Fruit fly (Drosophila melanogaster) whole organism, pupa: ENCODE measurements around the gene nudE.
A peak's percentile ranks its signal among the peaks of the same experiment; 100 is the strongest.

Experiments
- CG10348 ChIP-seq: fragments of 200-800 bp; sonication (Bioruptor generic); IDR thresholded peaks from 2 replicates; pipeline ENCODE4 v1.3.6; 2022; ENCODE audit warnings: missing biosample characterization, missing genetic modification characterization
- CG12605 ChIP-seq: fragments of 200-800 bp; sonication (Bioruptor generic); IDR thresholded peaks from 2 replicates; pipeline ENCODE4 v1.3.6; 2022; ENCODE audit warnings: missing biosample characterization, missing genetic modification characterization
- CG13204 ChIP-seq: fragments of 200-800 bp; sonication (Bioruptor generic); optimal IDR thresholded peaks from 2 replicates; lab custom pipeline; 2018; ENCODE audit warnings: missing biosample characterization, mild to moderate bottlenecking, missing genetic modification characterization, moderate library complexity
- CG14655 ChIP-seq: fragments of 200-800 bp; sonication (Bioruptor generic); optimal IDR thresholded peaks from 3 replicates; lab custom pipeline; 2017; ENCODE audit warnings: mild to moderate bottlenecking, missing biosample characterization, missing genetic modification reagents, missing genetic modification characterization
- CG15710 ChIP-seq: fragments of 200-800 bp; sonication (Bioruptor generic); optimal IDR thresholded peaks from 2 replicates; lab custom pipeline; 2018; ENCODE audit warnings: missing biosample characterization, mild to moderate bottlenecking, missing genetic modification characterization, moderate library complexity
- CG17806 ChIP-seq: fragments of 200-800 bp; sonication (Bioruptor generic); optimal IDR thresholded peaks from 2 replicates; lab custom pipeline; 2018; ENCODE audit warnings: missing biosample characterization, mild to moderate bottlenecking, missing genetic modification characterization, moderate library complexity
- CG32121 ChIP-seq: fragments of 200-800 bp; sonication (Bioruptor generic); IDR thresholded peaks from 2 replicates; pipeline ENCODE4 v1.3.6; 2022; ENCODE audit warnings: missing biosample characterization, missing genetic modification characterization
- CG34367 ChIP-seq: fragments of 200-800 bp; sonication (Bioruptor generic); optimal IDR thresholded peaks from 2 replicates; lab custom pipeline; 2018; ENCODE audit warnings: missing biosample characterization, mild to moderate bottlenecking, missing genetic modification characterization
- CG4496 ChIP-seq: fragments of 200-800 bp; sonication (Bioruptor generic); IDR thresholded peaks from 3 replicates; pipeline ENCODE4 v1.3.6; 2022; ENCODE audit warnings: missing biosample characterization, missing genetic modification characterization
- CG8159 ChIP-seq: fragments of 200-800 bp; sonication (Bioruptor generic); optimal IDR thresholded peaks from 3 replicates; lab custom pipeline; 2018; ENCODE audit warnings: missing biosample characterization, mild to moderate bottlenecking, missing genetic modification characterization, moderate library complexity
- CG8301 ChIP-seq: fragments of 200-800 bp; sonication (Bioruptor generic); optimal IDR thresholded peaks from 2 replicates; lab custom pipeline; 2018; ENCODE audit warnings: missing biosample characterization, mild to moderate bottlenecking, missing genetic modification characterization
- CG9948 ChIP-seq: fragments of 200-800 bp; sonication (Bioruptor generic); optimal IDR thresholded peaks from 2 replicates; lab custom pipeline; 2018; ENCODE audit warnings: missing biosample characterization, mild to moderate bottlenecking, missing genetic modification characterization, moderate library complexity
- D1 ChIP-seq: fragments of 200-800 bp; sonication (Bioruptor generic); optimal IDR thresholded peaks from 2 replicates; lab custom pipeline; 2018; ENCODE audit warnings: missing biosample characterization, mild to moderate bottlenecking, missing genetic modification characterization, moderate library complexity
- EcR ChIP-seq: fragments of 200-800 bp; sonication (Bioruptor generic); optimal IDR thresholded peaks from 3 replicates; lab custom pipeline; 2019; ENCODE audit warnings: missing biosample characterization, missing genetic modification characterization, mild to moderate bottlenecking, moderate library complexity, missing genetic modification reagents
- Ets98B ChIP-seq: fragments of 200-800 bp; sonication (Bioruptor generic); IDR thresholded peaks from 2 replicates; pipeline ENCODE4 v1.3.6; 2022; ENCODE audit warnings: missing biosample characterization, missing genetic modification characterization
- Pif1A ChIP-seq: fragments of 200-800 bp; sonication (Bioruptor generic); optimal IDR thresholded peaks from 3 replicates; lab custom pipeline; 2016; ENCODE audit warnings: missing biosample characterization, missing genetic modification characterization
- Pif1B ChIP-seq: fragments of 200-800 bp; sonication (Bioruptor generic); optimal IDR thresholded peaks from 3 replicates; lab custom pipeline; 2016; ENCODE audit warnings: missing biosample characterization, missing genetic modification characterization
- Snoo ChIP-seq: fragments of 200-800 bp; sonication (Bioruptor generic); optimal IDR thresholded peaks from 3 replicates; lab custom pipeline; 2017; ENCODE audit warnings: missing biosample characterization, mild to moderate bottlenecking, missing genetic modification characterization, inconsistent platforms
- fd96Ca ChIP-seq: fragments of 200-800 bp; sonication (Bioruptor generic); IDR thresholded peaks from 3 replicates; pipeline ENCODE4 v1.3.6; 2022; ENCODE audit warnings: missing biosample characterization, missing genetic modification characterization
- gl ChIP-seq: fragments of 200-800 bp; sonication (Bioruptor generic); optimal IDR thresholded peaks from 2 replicates; lab custom pipeline; 2018; ENCODE audit warnings: missing biosample characterization, mild to moderate bottlenecking, missing genetic modification characterization
- rn ChIP-seq: fragments of 200-800 bp; sonication (Bioruptor generic); IDR thresholded peaks from 2 replicates; pipeline ENCODE4 v1.3.6; 2022; ENCODE audit warnings: missing biosample characterization, missing genetic modification characterization

nudE gene

dm6 chr3L:9899046-9899659 is at the start of gene nudE:
nudE (plus strand) TSS chr3L:9899241.
- TF ChIP-seq CG8159 (tag; lab: Kevin White, UChicago), result peak; percentile 10
- no peak for TF ChIP-seq CG10348 (GFP tag; lab: Robert Waterston, UW)

- no peak for TF ChIP-seq CG4496 (GFP tag; lab: Robert Waterston, UW)
- TF ChIP-seq D1, result no peak
- no peak for TF ChIP-seq CG9948 (tag; lab: Kevin White, UChicago)
- no peak for TF ChIP-seq CG12605
- TF ChIP-seq Pif1A (GFP tag; lab: Kevin White, UChicago), result no peak
- no peak for TF ChIP-seq gl
- no peak for TF ChIP-seq Snoo (tag; lab: Kevin White, UChicago)
- TF ChIP-seq CG32121 (GFP tag; lab: Robert Waterston, UW), result no peak
- no peak for TF ChIP-seq CG34367 (tag; lab: Kevin White, UChicago)
- TF ChIP-seq CG13204 (GFP tag; lab: Kevin White, UChicago), result no peak
- TF ChIP-seq EcR (GFP tag; lab: Kevin White, UChicago), result no peak
- TF ChIP-seq Ets98B (GFP tag; lab: Robert Waterston, UW), result no peak
- no peak for TF ChIP-seq CG10348 (GFP tag; lab: Robert Waterston, UW)
- TF ChIP-seq CG17806 (tag; lab: Kevin White, UChicago), result no peak
- TF ChIP-seq CG14655 (GFP tag; lab: Kevin White, UChicago), result no peak
- TF ChIP-seq CG15710, result no peak
- TF ChIP-seq CG8301, result no peak
- no peak for TF ChIP-seq CG8159 (tag; lab: Kevin White, UChicago)
- no peak for TF ChIP-seq Pif1B (GFP tag; lab: Kevin White, UChicago)
- TF ChIP-seq rn (GFP tag; lab: Robert Waterston, UW), result no peak
Observed at dm6 chr3L:9850114-9850513, 48.9 kb upstream of the nudE start.

dm6 chr3L:9851000-9851671 is 47.9 kb upstream of the nudE start:
- no peak for TF ChIP-seq CG32121 (GFP tag; lab: Robert Waterston, UW)
- TF ChIP-seq fd96Ca (GFP tag; lab: Robert Waterston, UW), result no peak
- no peak for TF ChIP-seq gl
- no peak for TF ChIP-seq CG13204 (GFP tag; lab: Kevin White, UChicago)
- peak; percentile 32 for TF ChIP-seq CG17806 (tag; lab: Kevin White, UChicago)
- no peak for TF ChIP-seq CG12605
- TF ChIP-seq Pif1A (GFP tag; lab: Kevin White, UChicago), result peak; percentile 3
- peak; percentile 15 for TF ChIP-seq CG9948 (tag; lab: Kevin White, UChicago)
- TF ChIP-seq Ets98B (GFP tag; lab: Robert Waterston, UW), result no peak
- 0 out of 3 replicates have a peak, but pooled peaks have one; percentile 31 for TF ChIP-seq CG4496 (GFP tag; lab: Robert Waterston, UW)
- peak; percentile 7 for TF ChIP-seq CG14655 (GFP tag; lab: Kevin White, UChicago)
- no peak for TF ChIP-seq CG34367 (tag; lab: Kevin White, UChicago)
- peak; percentile 22 for TF ChIP-seq CG8159 (tag; lab: Kevin White, UChicago)
- TF ChIP-seq CG15710, result peak; percentile 14

dm6 chr3L:9853140-9853746 is 45.8 kb upstream of the nudE start:
- no peak for TF ChIP-seq EcR (GFP tag; lab: Kevin White, UChicago)
- no peak for TF ChIP-seq CG10348 (GFP tag; lab: Robert Waterston, UW)
- peak; percentile 62 for TF ChIP-seq CG15710
- TF ChIP-seq CG8159 (tag; lab: Kevin White, UChicago), result peak; percentile 17
- TF ChIP-seq fd96Ca (GFP tag; lab: Robert Waterston, UW), result no peak
- TF ChIP-seq CG13204 (GFP tag; lab: Kevin White, UChicago), result peak; percentile 77
- no peak for TF ChIP-seq Pif1B (GFP tag; lab: Kevin White, UChicago)
- TF ChIP-seq Snoo (tag; lab: Kevin White, UChicago), result no peak
- 0 out of 2 replicates have a peak, but pooled peaks have one; percentile 14 for TF ChIP-seq CG12605
- TF ChIP-seq CG34367 (tag; lab: Kevin White, UChicago), result peak; percentile 61
- TF ChIP-seq CG4496 (GFP tag; lab: Robert Waterston, UW), result 0 out of 3 replicates have a peak, but pooled peaks have one; percentile 31
- TF ChIP-seq gl, result peak; percentile 25
- peak; percentile 5 for TF ChIP-seq Pif1A (GFP tag; lab: Kevin White, UChicago)
- no peak for TF ChIP-seq CG8301
- TF ChIP-seq Ets98B (GFP tag; lab: Robert Waterston, UW), result no peak
- TF ChIP-seq rn (GFP tag; lab: Robert Waterston, UW), result no peak
- peak; percentile 28 for TF ChIP-seq CG14655 (GFP tag; lab: Kevin White, UChicago)

- TF ChIP-seq fd96Ca (GFP tag; lab: Robert Waterston, UW) (peak; percentile 69), gl (peak; percentile 10), Pif1B (GFP tag; lab: Kevin White, UChicago) (peak; percentile 34), CG17806 (tag; lab: Kevin White, UChicago) (no peak), CG12605 (peak; percentile 57; the same call in 1 of the 2 replicates), CG13204 (GFP tag; lab: Kevin White, UChicago) (no peak), Pif1A (GFP tag; lab: Kevin White, UChicago) (no peak), EcR (GFP tag; lab: Kevin White, UChicago) (peak; percentile 56), Ets98B (GFP tag; lab: Robert Waterston, UW) (peak; percentile 48), CG8159 (tag; lab: Kevin White, UChicago) (no peak), Snoo (tag; lab: Kevin White, UChicago) (no peak), D1 (no peak), CG32121 (GFP tag; lab: Robert Waterston, UW) (peak; percentile 53), CG10348 (GFP tag; lab: Robert Waterston, UW) (no peak), CG14655 (GFP tag; lab: Kevin White, UChicago) (peak; percentile 8), CG8301 (no peak), rn (GFP tag; lab: Robert Waterston, UW) (0 out of 2 replicates have a peak, but pooled peaks have one; percentile 4), CG9948 (tag; lab: Kevin White, UChicago) (no peak), CG4496 (GFP tag; lab: Robert Waterston, UW) (0 out of 3 replicates have a peak, but pooled peaks have one; percentile 25), CG34367 (tag; lab: Kevin White, UChicago) (no peak), CG15710 (no peak)
Observed at dm6 chr3L:9853895-9854470, 45.1 kb upstream of the nudE start.
